Fruit fly (Drosophila melanogaster) S2 (cell line): ENCODE data around the gene CG15395.

Experiments used
- CG8478 ChIP-seq: fragments of >200 bp; optimal IDR thresholded peaks from 2 replicates; lab custom pipeline; 2018
- CTCF ChIP-seq, 2 experiments: fragments of >200 bp; optimal IDR thresholded peaks; 2 replicates each; lab custom pipeline; 2018

DNA sequence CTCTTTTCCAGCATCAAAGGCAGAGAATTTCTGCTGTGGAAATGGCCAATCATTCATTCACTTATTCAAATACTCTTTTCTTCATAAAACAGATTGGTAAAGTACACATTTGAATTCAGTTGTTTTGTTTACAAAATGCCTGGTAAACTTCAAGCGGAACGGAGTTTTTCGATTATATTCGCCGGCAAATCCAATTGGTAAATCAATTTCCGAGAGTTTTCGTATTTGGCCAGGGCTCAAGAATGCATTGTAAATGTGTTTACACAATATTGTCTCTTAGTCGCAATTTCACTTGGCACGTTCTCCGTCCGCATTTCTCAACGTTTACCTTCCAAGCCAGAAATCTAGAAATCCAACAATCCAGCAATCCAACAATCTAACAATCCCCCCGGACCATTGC is 10.1 kb downstream of the CG15395 start, which contains the start of gene CG43403:
- TF ChIP-seq CG8478 (lab: Kevin White, UChicago) (no peak), CTCF (optimal IDR thresholded peaks at IDR 0.05; lab: Kevin White, UChicago) (no peak)
